Fruit fly (Drosophila melanogaster): ENCODE measurements around the gene CG3847.

The CG3847 gene

dm6 chrX:6375636-6376035 lies 28.7 kb downstream of the CG3847 start (continued):
- TF ChIP-seq peb (GFP tag; IDR thresholded peaks at IDR 0.05) = no peak
- peak; percentile 48 for TF ChIP-seq CG17385 (GFP tag; optimal IDR thresholded peaks at IDR 0.05)
- TF ChIP-seq tll (GFP tag; optimal IDR thresholded peaks at IDR 0.05) = no peak
- no peak for TF ChIP-seq Kr (GFP tag; optimal IDR thresholded peaks at IDR 0.05)
- TF ChIP-seq Doc3 (GFP tag; IDR thresholded peaks at IDR 0.05; ENCODE audit: partially characterized antibody) = no peak
- peak; percentile 16 for TF ChIP-seq CG6765 (GFP tag; optimal IDR thresholded peaks at IDR 0.05)
- peak; percentile 30 for TF ChIP-seq CG8944 (GFP tag; optimal IDR thresholded peaks at IDR 0.05)
- peak in 1 of 2 experiments; percentile 29 for TF ChIP-seq chif (GFP tag; optimal IDR thresholded peaks at IDR 0.05)
- TF ChIP-seq ATbp (GFP tag; optimal IDR thresholded peaks at IDR 0.05) = peak; percentile 34
- peak; percentile 14 for TF ChIP-seq pb (GFP tag; optimal IDR thresholded peaks at IDR 0.05)
- TF ChIP-seq seq (GFP tag; IDR thresholded peaks at IDR 0.05) = peak; percentile 15; the same call in 1 of the 2 replicates
- no peak for TF ChIP-seq lbe (GFP tag; optimal IDR thresholded peaks at IDR 0.05)
- peak; percentile 36 for TF ChIP-seq CG17359 (tag; optimal IDR thresholded peaks at IDR 0.05)
- peak; percentile 51; the same call in 1 of the 2 replicates for TF ChIP-seq CG31441 (GFP tag; IDR thresholded peaks at IDR 0.05)
- no peak for TF ChIP-seq Drgx (GFP tag; IDR thresholded peaks at IDR 0.05)
- TF ChIP-seq aop (GFP tag; IDR thresholded peaks at IDR 0.05) = no peak
- TF ChIP-seq CTCF (GFP tag; optimal IDR thresholded peaks at IDR 0.05) = no peak
- no peak for TF ChIP-seq CG14050 (GFP tag; IDR thresholded peaks at IDR 0.05)
- TF ChIP-seq Ets65A (GFP tag) = peak; percentile 97
- TF ChIP-seq Scr (GFP tag; IDR thresholded peaks at IDR 0.05; ENCODE audit: partially characterized antibody) = no peak
- peak; percentile 61 for TF ChIP-seq cwo (GFP tag; optimal IDR thresholded peaks at IDR 0.05)
- peak; percentile 43; the same call in 1 of the 3 replicates for TF ChIP-seq CG17361 (GFP tag; IDR thresholded peaks at IDR 0.05)
- TF ChIP-seq hth (optimal IDR thresholded peaks at IDR 0.05) = no peak
- 0 out of 2 replicates have a peak, but pooled peaks have one; percentile 33 for TF ChIP-seq chm (GFP tag; IDR thresholded peaks at IDR 0.05)
- no peak for TF ChIP-seq CG30431 (GFP tag; optimal IDR thresholded peaks at IDR 0.05)
- no peak for TF ChIP-seq Jarid2 (GFP tag; optimal IDR thresholded peaks at IDR 0.05)
- no peak for TF ChIP-seq nerfin-2 (GFP tag; IDR thresholded peaks at IDR 0.05; ENCODE audit: partially characterized antibody)
- TF ChIP-seq Hr39 (optimal IDR thresholded peaks at IDR 0.05) = no peak
- no peak; the same call in 1 of the 2 replicates for TF ChIP-seq stc (GFP tag; IDR thresholded peaks at IDR 0.05)
- no peak for TF ChIP-seq ato (GFP tag; IDR thresholded peaks at IDR 0.05; ENCODE audit: partially characterized antibody)
- TF ChIP-seq salm (tag; optimal IDR thresholded peaks at IDR 0.05) = no peak
- no peak for TF ChIP-seq CG1024 (GFP tag; IDR thresholded peaks at IDR 0.05)
- TF ChIP-seq trem (tag; optimal IDR thresholded peaks at IDR 0.05) = peak; percentile 1
- no peak for TF ChIP-seq inv (GFP tag; IDR thresholded peaks at IDR 0.05; ENCODE audit: partially characterized antibody)
- TF ChIP-seq Pdp1 (GFP tag; optimal IDR thresholded peaks at IDR 0.05) = peak; percentile 6 to 26
- TF ChIP-seq HLHmδ (GFP tag; optimal IDR thresholded peaks at IDR 0.05) = no peak
- TF ChIP-seq ERR (GFP tag; optimal IDR thresholded peaks at IDR 0.05) = no peak
- no peak for TF ChIP-seq maf-S (GFP tag; optimal IDR thresholded peaks at IDR 0.05)
- no peak for TF ChIP-seq Tbp (GFP tag; optimal IDR thresholded peaks at IDR 0.05)
- no peak for TF ChIP-seq pita (GFP tag; optimal IDR thresholded peaks at IDR 0.05)
- no peak for TF ChIP-seq dmrt11E (tag; optimal IDR thresholded peaks at IDR 0.05)
- TF ChIP-seq CG4360 (GFP tag; IDR thresholded peaks at IDR 0.05) = no peak
- peak; percentile 43 for TF ChIP-seq Oli (tag; optimal IDR thresholded peaks at IDR 0.05)
- TF ChIP-seq zfh1 (GFP tag; IDR thresholded peaks at IDR 0.05) = peak; percentile 55; the same call in 1 of the 3 replicates
- peak in 1 of 2 experiments; percentile 48 for TF ChIP-seq Hr51 (GFP tag; optimal IDR thresholded peaks at IDR 0.05)
- TF ChIP-seq Elba2 (GFP tag; optimal IDR thresholded peaks at IDR 0.05) = no peak
- no peak for TF ChIP-seq sna (GFP tag; IDR thresholded peaks at IDR 0.05; ENCODE audit: partially characterized antibody)
- no peak for TF ChIP-seq CG3407 (GFP tag; optimal IDR thresholded peaks at IDR 0.05)
- peak; percentile 46 for TF ChIP-seq Hsf (GFP tag; optimal IDR thresholded peaks at IDR 0.05)
- no peak for TF ChIP-seq sr (GFP tag; IDR thresholded peaks at IDR 0.05)
- TF ChIP-seq odd (GFP tag; optimal IDR thresholded peaks at IDR 0.05) = no peak
- no peak for TF ChIP-seq Sry-δ (GFP tag; optimal IDR thresholded peaks at IDR 0.05)
